Worm (Caenorhabditis elegans) whole organism, early embryonic: ENCODE results near the gene prcc-1.

Source experiments
- F13C5.2 ChIP-seq: sonication (generic microtip); optimal IDR thresholded peaks from 2 replicates; lab custom pipeline; 2017; ENCODE audit warnings: mild to moderate bottlenecking, missing genetic modification characterization, inconsistent platforms, missing compliant biosample characterization
- aly-1 ChIP-seq: sonication (generic microtip); optimal IDR thresholded peaks from 2 replicates; lab custom pipeline; 2016; ENCODE audit warnings: missing genetic modification characterization, missing compliant biosample characterization
- ama-1 ChIP-seq: fragments of 150-350 bp; optimal IDR thresholded peaks from 2 replicates; lab custom pipeline; 2014
- ceh-13 ChIP-seq: fragments of 200-800 bp; sonication (Bioruptor generic); optimal IDR thresholded peaks from 2 replicates; lab custom pipeline; 2018; ENCODE audit warnings: mild to moderate bottlenecking, missing genetic modification characterization, missing compliant biosample characterization
- ceh-36 ChIP-seq: sonication (generic microtip); optimal IDR thresholded peaks from 2 replicates; lab custom pipeline; 2016; ENCODE audit warnings: missing genetic modification characterization, inconsistent platforms, missing compliant biosample characterization
- ets-7 ChIP-seq: sonication (generic microtip); optimal IDR thresholded peaks from 2 replicates; lab custom pipeline; 2016; ENCODE audit warnings: missing genotype, missing genetic modification characterization, missing compliant biosample characterization
- flt-1 ChIP-seq: fragments of 200-800 bp; sonication (Bioruptor generic); IDR thresholded peaks from 2 replicates; pipeline ENCODE4 v1.3.6; 2022; ENCODE audit warnings: missing genetic modification characterization, missing compliant biosample characterization
- hmbx-1 ChIP-seq: sonication (generic microtip); optimal IDR thresholded peaks from 2 replicates; lab custom pipeline; 2016; ENCODE audit warnings: mild to moderate bottlenecking, missing genetic modification characterization, missing compliant biosample characterization
- hnd-1 ChIP-seq: sonication (generic microtip); optimal IDR thresholded peaks from 2 replicates; lab custom pipeline; 2016; ENCODE audit warnings: missing genetic modification characterization, missing compliant biosample characterization
- scrt-1 ChIP-seq: fragments of 200-800 bp; sonication (Bioruptor generic); IDR thresholded peaks from 2 replicates; pipeline ENCODE4 v1.3.6; 2022; ENCODE audit warnings: missing genetic modification characterization, missing compliant biosample characterization
- tbx-11 ChIP-seq: fragments of 200-800 bp; sonication (Bioruptor generic); IDR thresholded peaks from 2 replicates; pipeline ENCODE4 v1.3.6; 2022; ENCODE audit warnings: missing genetic modification characterization, missing compliant biosample characterization
- tbx-37 ChIP-seq: fragments of 200-800 bp; sonication (Bioruptor generic); conservative IDR thresholded peaks from 2 replicates; pipeline ENCODE4 v1.3.6; 2022; ENCODE audit warnings: missing genetic modification reagents, missing genetic modification characterization, missing compliant biosample characterization
- tra-4 ChIP-seq: sonication (generic microtip); optimal IDR thresholded peaks from 2 replicates; lab custom pipeline; 2017; ENCODE audit warnings: missing genetic modification characterization, missing compliant biosample characterization

ce11 chrIV:13057418-13057817 lies 36.2 kb downstream of the prcc-1 start, which contains the start of gene scl-2:
- TF ChIP-seq hmbx-1 (tag; lab: Kevin White, UChicago) (no peak), flt-1 (GFP tag; lab: Robert Waterston, UW) (no peak), hnd-1 (tag; lab: Kevin White, UChicago) (no peak), ama-1 (lab: Kevin White, UChicago) (no peak), aly-1 (tag; lab: Kevin White, UChicago) (no peak), F13C5.2 (tag; lab: Kevin White, UChicago) (no peak), scrt-1 (GFP tag; lab: Robert Waterston, UW) (no peak), tbx-11 (GFP tag; lab: Robert Waterston, UW) (no peak), ceh-36 (tag; lab: Kevin White, UChicago) (no peak), ets-7 (no peak), tbx-37 (GFP tag; lab: Robert Waterston, UW) (no peak), ceh-13 (no peak), tra-4 (tag; lab: Kevin White, UChicago) (no peak)
